Worm (Caenorhabditis elegans) whole organism, L3 larva: ENCODE measurements around the gene Y53G8AL.3.

ENCODE experiments used
- ZK546.5 ChIP-seq: sonication (generic microtip); optimal IDR thresholded peaks from 2 replicates; lab custom pipeline; 2017; ENCODE audit warnings: missing biosample characterization, missing genetic modification characterization
- aly-2 ChIP-seq: fragments of 150-350 bp; optimal IDR thresholded peaks from 2 replicates; lab custom pipeline; 2014; ENCODE audit warnings: missing biosample characterization, missing genetic modification characterization
- ceh-16 ChIP-seq: sonication (generic microtip); optimal IDR thresholded peaks from 2 replicates; lab custom pipeline; 2017; ENCODE audit warnings: missing biosample characterization, missing genetic modification characterization
- ceh-9 ChIP-seq: sonication (generic microtip); optimal IDR thresholded peaks from 2 replicates; lab custom pipeline; 2018; ENCODE audit warnings: missing biosample characterization, missing genetic modification characterization
- elt-1 ChIP-seq: fragments of 150-350 bp; optimal IDR thresholded peaks from 2 replicates; lab custom pipeline; 2014; ENCODE audit warnings: missing biosample characterization, missing genetic modification characterization
- fkh-10 ChIP-seq: sonication (generic microtip); optimal IDR thresholded peaks from 2 replicates; lab custom pipeline; 2017; ENCODE audit warnings: missing biosample characterization, missing genetic modification reagents, missing genetic modification characterization
- hmg-11 ChIP-seq: sonication (generic microtip); optimal IDR thresholded peaks from 2 replicates; lab custom pipeline; 2016; ENCODE audit warnings: missing genetic modification characterization, missing compliant biosample characterization
- lin-15B ChIP-seq: fragments of 150-350 bp; optimal IDR thresholded peaks from 2 replicates; lab custom pipeline; 2014; ENCODE audit warnings: missing biosample characterization, missing genetic modification characterization
- lin-39 ChIP-seq: fragments of 150-350 bp; optimal IDR thresholded peaks from 2 replicates; lab custom pipeline; 2018; ENCODE audit warnings: missing biosample characterization, missing genetic modification reagents, missing genetic modification characterization
- nfya-1 ChIP-seq: sonication (generic microtip); optimal IDR thresholded peaks from 2 replicates; lab custom pipeline; 2017; ENCODE audit warnings: missing genetic modification characterization, mild to moderate bottlenecking, missing compliant biosample characterization, antibody characterized with exemption, moderate library complexity; ENCODE audit not compliant: insufficient read depth
- nhr-237 ChIP-seq: fragments of 150-350 bp; optimal IDR thresholded peaks from 2 replicates; lab custom pipeline; 2014; ENCODE audit warnings: missing biosample characterization, missing genetic modification characterization
- nhr-76 ChIP-seq: fragments of 150-350 bp; sonication (generic microtip); optimal IDR thresholded peaks from 5 replicates; lab custom pipeline; 2014; ENCODE audit warnings: missing biosample characterization, missing genetic modification characterization
- pha-4 ChIP-seq: fragments of 150-350 bp; optimal IDR thresholded peaks from 2 replicates; lab custom pipeline; 2014; ENCODE audit warnings: missing biosample characterization, missing genetic modification reagents, missing genetic modification characterization
- pqm-1 ChIP-seq: fragments of 150-350 bp; optimal IDR thresholded peaks from 2 replicates; lab custom pipeline; 2017; ENCODE audit warnings: missing biosample characterization, missing genetic modification characterization, inconsistent platforms
- sea-2 ChIP-seq: fragments of 150-350 bp; sonication (generic microtip); optimal IDR thresholded peaks from 4 replicates; lab custom pipeline; 2014; ENCODE audit warnings: missing biosample characterization, missing genetic modification reagents, missing genetic modification characterization
- skn-1 ChIP-seq: fragments of 150-350 bp; optimal IDR thresholded peaks from 2 replicates; lab custom pipeline; 2014; ENCODE audit warnings: missing biosample characterization, missing genetic modification characterization
- snpc-4 ChIP-seq: fragments of 150-350 bp; optimal IDR thresholded peaks from 2 replicates; lab custom pipeline; 2014; ENCODE audit warnings: missing biosample characterization, missing genetic modification characterization
- tbx-2 ChIP-seq: sonication (generic microtip); optimal IDR thresholded peaks from 2 replicates; lab custom pipeline; 2016; ENCODE audit warnings: mild to moderate bottlenecking, missing genetic modification characterization, missing compliant biosample characterization
- zag-1 ChIP-seq: fragments of 150-350 bp; optimal IDR thresholded peaks from 2 replicates; lab custom pipeline; 2014; ENCODE audit warnings: missing biosample characterization, missing genetic modification characterization

Y53G8AL.3 gene

ce11 chrIII:3220287-3220686 lies 32.7 kb downstream of the Y53G8AL.3 start:
- TF ChIP-seq hmg-11 (tag; lab: Kevin White, UChicago) (peak; percentile 78), skn-1 (tag; lab: Kevin White, UChicago) (no peak), lin-39 (tag; lab: Kevin White, UChicago) (peak; percentile 10), nfya-1 (tag; lab: Kevin White, UChicago) (peak; percentile 71), tbx-2 (tag; lab: Kevin White, UChicago) (no peak), fkh-10 (GFP tag; lab: Kevin White, UChicago) (peak; percentile 39)

DNA sequence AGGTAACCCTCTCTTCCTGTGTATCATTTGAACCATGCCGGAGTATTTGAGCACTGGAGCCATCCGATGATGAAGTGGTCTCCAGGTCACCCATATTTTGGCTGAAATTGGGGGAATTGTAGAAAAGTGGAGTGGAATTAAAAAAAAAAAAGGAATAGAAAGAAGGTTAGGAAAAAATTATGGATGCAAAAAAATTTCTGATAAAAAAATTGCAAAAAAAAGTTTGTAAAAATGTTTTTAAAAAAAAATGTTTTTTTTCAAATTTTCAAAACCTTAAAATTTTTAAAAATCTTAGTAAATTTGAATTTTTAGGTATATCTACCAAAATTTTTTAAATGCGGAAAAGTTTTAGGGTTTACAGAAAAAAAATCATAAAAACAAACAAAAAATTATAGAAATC lies 33.9 kb downstream of the Y53G8AL.3 start, which contains the start of gene frm-8:
TSS of gene frm-8 (minus strand) at position 101 of the 400 bp plus-strand sequence.
- TF ChIP-seq pqm-1 (tag; lab: Kevin White, UChicago) (no peak), lin-15B (tag; lab: Kevin White, UChicago) (no peak), tbx-2 (tag; lab: Kevin White, UChicago) (no peak), elt-1 (no peak), pha-4 (no peak), fkh-10 (GFP tag; lab: Kevin White, UChicago) (no peak)

- no peak for TF ChIP-seq ceh-16 (tag; lab: Kevin White, UChicago)
- TF ChIP-seq ceh-9: no peak
- no peak for TF ChIP-seq elt-1
- TF ChIP-seq tbx-2 (tag; lab: Kevin White, UChicago): no peak
- TF ChIP-seq snpc-4: no peak
- TF ChIP-seq sea-2 (GFP tag; lab: Kevin White, UChicago): no peak
- TF ChIP-seq ZK546.5 (tag; lab: Kevin White, UChicago): no peak
- TF ChIP-seq aly-2 (tag; lab: Kevin White, UChicago): no peak
- TF ChIP-seq nhr-76: no peak
- TF ChIP-seq skn-1 (tag; lab: Kevin White, UChicago): no peak
- no peak for TF ChIP-seq nhr-237 (tag; lab: Kevin White, UChicago)
- no peak for TF ChIP-seq zag-1
These were observed 49.4 kb downstream of the Y53G8AL.3 start for ce11 chrIII:3203589-3203988.
